Fruit fly (Drosophila melanogaster) whole organism, wandering third instar larva: ENCODE measurements around the gene cerv.

Experiments
- Abd-B ChIP-seq: fragments of >200 bp; optimal IDR thresholded peaks from 2 replicates; lab custom pipeline; 2017; ENCODE audit warnings: missing biosample characterization, missing genetic modification characterization
- CG32264 ChIP-seq: fragments of 200-800 bp; sonication (Bioruptor generic); optimal IDR thresholded peaks from 2 replicates; lab custom pipeline; 2016; ENCODE audit warnings: missing biosample characterization, missing genetic modification characterization
- CG9705 ChIP-seq: fragments of 200-800 bp; sonication (Bioruptor generic); optimal IDR thresholded peaks from 2 replicates; lab custom pipeline; 2018; ENCODE audit warnings: missing biosample characterization, mild to moderate bottlenecking, missing genetic modification characterization
- CrebA ChIP-seq: fragments of 200-800 bp; sonication (Bioruptor generic); optimal IDR thresholded peaks from 2 replicates; lab custom pipeline; 2016; ENCODE audit warnings: missing biosample characterization, mild to moderate bottlenecking, missing genetic modification characterization, borderline replicate concordance
- Dfd ChIP-seq: fragments of >200 bp; optimal IDR thresholded peaks from 2 replicates; lab custom pipeline; 2017; ENCODE audit warnings: missing biosample characterization, missing genetic modification characterization
- Dif ChIP-seq: fragments of 200-275, 200-300 bp; sonication (Bioruptor generic); optimal IDR thresholded peaks from 2 replicates; lab custom pipeline; 2018; ENCODE audit warnings: missing biosample characterization, missing genetic modification characterization; ENCODE audit not compliant: partially characterized antibody
- GATAd ChIP-seq: sonication (Bioruptor generic); optimal IDR thresholded peaks from 2 replicates; lab custom pipeline; 2016; ENCODE audit warnings: missing biosample characterization, missing genetic modification characterization
- HLH106 ChIP-seq: fragments of 200-800 bp; optimal IDR thresholded peaks from 3 replicates; lab custom pipeline; 2019; ENCODE audit warnings: missing biosample characterization, mild to moderate bottlenecking, missing genetic modification characterization, moderate library complexity
- Hnf4 ChIP-seq: fragments of 200-800 bp; sonication (Bioruptor generic); optimal IDR thresholded peaks from 2 replicates; lab custom pipeline; 2016; ENCODE audit warnings: missing biosample characterization, mild to moderate bottlenecking, missing genetic modification characterization
- Hr78 ChIP-seq: fragments of >200 bp; optimal IDR thresholded peaks from 2 replicates; lab custom pipeline; 2017; ENCODE audit warnings: missing biosample characterization, missing genetic modification characterization
- Hr83 ChIP-seq: fragments of 200-300 bp; sonication (Bioruptor generic); optimal IDR thresholded peaks from 2 replicates; lab custom pipeline; 2016; ENCODE audit warnings: missing biosample characterization, mild to moderate bottlenecking, missing genetic modification characterization, moderate library complexity; ENCODE audit not compliant: poor library complexity, severe bottlenecking
- Jra ChIP-seq: sonication (Bioruptor generic); optimal IDR thresholded peaks from 2 replicates; lab custom pipeline; 2016; ENCODE audit warnings: missing biosample characterization, missing genetic modification characterization
- Mio ChIP-seq: sonication (Bioruptor generic); optimal IDR thresholded peaks from 2 replicates; lab custom pipeline; 2016; ENCODE audit warnings: missing biosample characterization, missing genetic modification characterization
- Myc ChIP-seq: fragments of >200 bp; optimal IDR thresholded peaks from 2 replicates; lab custom pipeline; 2017
- N ChIP-seq: fragments of >200 bp; optimal IDR thresholded peaks from 2 replicates; lab custom pipeline; 2018; ENCODE audit warnings: missing biosample characterization, missing external identifiers, missing genetic modification characterization
- OdsH ChIP-seq: fragments of 200-800 bp; sonication (Bioruptor generic); optimal IDR thresholded peaks from 2 replicates; lab custom pipeline; 2016; ENCODE audit warnings: missing biosample characterization, mild to moderate bottlenecking, missing genetic modification characterization
- Rel ChIP-seq, 2 experiments: fragments of 200-800 bp; sonication (Bioruptor generic) in 1 of 2; optimal IDR thresholded peaks; 2 replicates in 1 of 2; 3 replicates in 1 of 2; lab custom pipeline; 2016 to 2019; ENCODE audit warnings: mild to moderate bottlenecking in 2 of 2, missing biosample characterization in 2 of 2, missing genetic modification characterization in 2 of 2, moderate library complexity in 1 of 2
- Sp1 ChIP-seq: fragments of 200-800 bp; sonication (Bioruptor generic); optimal IDR thresholded peaks from 3 replicates; lab custom pipeline; 2019; ENCODE audit warnings: missing biosample characterization, mild to moderate bottlenecking, missing genetic modification characterization, moderate library complexity
- Vsx2 ChIP-seq: fragments of 200-300, 225-300 bp; sonication (Bioruptor generic); optimal IDR thresholded peaks from 2 replicates; lab custom pipeline; 2018; ENCODE audit warnings: missing biosample characterization, missing genetic modification characterization; ENCODE audit not compliant: partially characterized antibody
- br ChIP-seq: fragments of 200-800 bp; sonication (Bioruptor generic); optimal IDR thresholded peaks from 2 replicates; lab custom pipeline; 2016; ENCODE audit warnings: missing biosample characterization, missing genetic modification characterization
- brk ChIP-seq: fragments of 200-800 bp; sonication (Bioruptor generic); optimal IDR thresholded peaks from 2 replicates; lab custom pipeline; 2016; ENCODE audit warnings: missing biosample characterization, mild to moderate bottlenecking, missing genetic modification characterization
- dl ChIP-seq, 2 experiments: fragments of 175-275, 200-275 bp in 1 of 2; fragments of 200-275 bp in 1 of 2; sonication (Bioruptor generic); optimal IDR thresholded peaks; lab custom pipeline; 2018; ENCODE audit warnings: mild to moderate bottlenecking in 2 of 2, missing biosample characterization in 2 of 2, missing genetic modification characterization in 2 of 2, moderate library complexity in 2 of 2; ENCODE audit not compliant: partially characterized antibody in 2 of 2, insufficient read depth in 1 of 2
- dmrt93B ChIP-seq: fragments of 200-800 bp; sonication (Bioruptor generic); optimal IDR thresholded peaks from 2 replicates; lab custom pipeline; 2018; ENCODE audit warnings: missing biosample characterization, mild to moderate bottlenecking, missing genetic modification characterization
- dsf ChIP-seq: sonication (Bioruptor generic); optimal IDR thresholded peaks from 2 replicates; lab custom pipeline; 2016; ENCODE audit warnings: missing biosample characterization, missing genetic modification characterization, borderline replicate concordance
- ey ChIP-seq: fragments of 200-800 bp; sonication (Bioruptor generic); optimal IDR thresholded peaks from 2 replicates; lab custom pipeline; 2016; ENCODE audit warnings: missing biosample characterization, missing genetic modification characterization
- foxo ChIP-seq, 2 experiments: fragments of 200-800 bp; sonication (Bioruptor generic); optimal IDR thresholded peaks; 2 replicates in 1 of 2; 3 replicates in 1 of 2; lab custom pipeline; 2016 to 2017; ENCODE audit warnings: missing biosample characterization in 2 of 2, missing genetic modification characterization in 2 of 2
- fru ChIP-seq: fragments of 200-800 bp; sonication (Bioruptor generic); optimal IDR thresholded peaks from 3 replicates; lab custom pipeline; 2016; ENCODE audit warnings: missing biosample characterization, mild to moderate bottlenecking, missing genetic modification characterization
- h ChIP-seq: fragments of 200-800 bp; sonication (Bioruptor generic); optimal IDR thresholded peaks from 3 replicates; lab custom pipeline; 2016; ENCODE audit warnings: missing biosample characterization, mild to moderate bottlenecking, missing genetic modification characterization
- jim ChIP-seq: fragments of 175-275, 200-325 bp; sonication (Bioruptor generic); optimal IDR thresholded peaks from 2 replicates; lab custom pipeline; 2016; ENCODE audit warnings: missing biosample characterization, mild to moderate bottlenecking, missing genetic modification characterization
- lola ChIP-seq: fragments of >200 bp; optimal IDR thresholded peaks from 2 replicates; lab custom pipeline; 2017; ENCODE audit warnings: missing biosample characterization, missing genetic modification characterization
- pan ChIP-seq: fragments of >200 bp; optimal IDR thresholded peaks from 2 replicates; lab custom pipeline; 2017
- psq ChIP-seq: fragments of 200-800 bp; sonication (Bioruptor generic); optimal IDR thresholded peaks from 3 replicates; lab custom pipeline; 2017; ENCODE audit warnings: missing biosample characterization, mild to moderate bottlenecking, missing genetic modification characterization, moderate library complexity
- rgr ChIP-seq: fragments of 200-800 bp; sonication (Bioruptor generic); optimal IDR thresholded peaks from 3 replicates; lab custom pipeline; 2016; ENCODE audit warnings: missing biosample characterization, mild to moderate bottlenecking, missing genetic modification characterization
- sage ChIP-seq: fragments of 200-800 bp; sonication (Bioruptor generic); optimal IDR thresholded peaks from 2 replicates; lab custom pipeline; 2016; ENCODE audit warnings: missing biosample characterization, mild to moderate bottlenecking, missing genetic modification characterization
- sv ChIP-seq: fragments of 200-800 bp; sonication (Bioruptor generic); optimal IDR thresholded peaks from 3 replicates; lab custom pipeline; 2016; ENCODE audit warnings: missing biosample characterization, missing genetic modification characterization
- tai ChIP-seq: sonication (Bioruptor generic); optimal IDR thresholded peaks from 2 replicates; lab custom pipeline; 2016; ENCODE audit warnings: missing biosample characterization, missing genetic modification characterization
- usp ChIP-seq: fragments of >200 bp; optimal IDR thresholded peaks from 2 replicates; lab custom pipeline; 2017; ENCODE audit warnings: missing biosample characterization, missing genetic modification characterization
- woc ChIP-seq: sonication (Bioruptor generic); optimal IDR thresholded peaks from 2 replicates; lab custom pipeline; 2016; ENCODE audit warnings: missing biosample characterization, mild to moderate bottlenecking, missing genetic modification characterization

The cerv gene

DNA sequence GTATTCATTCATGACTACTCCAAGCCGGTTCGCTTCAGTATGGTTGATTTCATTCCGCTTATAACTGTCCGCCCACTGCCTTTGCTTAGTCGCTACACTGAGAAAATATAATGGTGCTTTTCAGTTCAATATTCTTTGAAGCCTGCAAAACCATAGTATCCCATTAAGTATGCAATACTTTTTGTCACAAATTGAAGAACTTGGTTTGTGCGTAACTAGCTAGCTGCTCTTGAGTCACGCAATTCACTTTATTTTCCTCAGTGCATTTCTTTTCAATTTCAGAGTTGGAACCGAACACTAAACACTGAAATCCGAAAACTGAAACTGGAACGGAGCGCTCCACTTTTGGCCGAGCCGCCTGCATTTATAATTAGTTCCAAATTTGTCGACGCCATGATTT is 21.7 kb upstream of the cerv start:
- TF ChIP-seq CrebA (GFP tag; lab: Kevin White, UChicago): no peak
- TF ChIP-seq CG32264 (GFP tag; lab: Kevin White, UChicago): no peak
- TF ChIP-seq Vsx2 (GFP tag; lab: Kevin White, UChicago): no peak
- TF ChIP-seq OdsH (GFP tag; lab: Kevin White, UChicago): no peak
- peak; percentile 7 for TF ChIP-seq ey
- TF ChIP-seq HLH106 (tag; lab: Kevin White, UChicago): peak; percentile 36
- TF ChIP-seq Mio: no peak
- peak; percentile 4 for TF ChIP-seq fru (GFP tag; lab: Kevin White, UChicago)
- TF ChIP-seq tai (GFP tag; lab: Kevin White, UChicago): no peak
- no peak for TF ChIP-seq Hr78
- peak in 1 of 2 experiments; percentile 22 for TF ChIP-seq foxo (GFP tag; optimal IDR thresholded peaks at IDR 0.05; lab: Kevin White, UChicago)
- no peak for TF ChIP-seq woc (GFP tag; lab: Kevin White, UChicago)
- TF ChIP-seq rgr (GFP tag; lab: Kevin White, UChicago): no peak
- no peak for TF ChIP-seq Hnf4 (GFP tag; lab: Kevin White, UChicago)
- TF ChIP-seq psq (GFP tag; lab: Kevin White, UChicago): no peak
- no peak for TF ChIP-seq GATAd (GFP tag; lab: Kevin White, UChicago)
- TF ChIP-seq usp (GFP tag; lab: Kevin White, UChicago): no peak
- TF ChIP-seq dl (GFP tag; optimal IDR thresholded peaks at IDR 0.05; lab: Kevin White, UChicago; ENCODE audit: insufficient read depth in 1 of 2, partially characterized antibody in 2 of 2): no peak
- TF ChIP-seq pan: no peak
- TF ChIP-seq CG9705 (GFP tag; lab: Kevin White, UChicago): no peak
- TF ChIP-seq Hr83 (GFP tag; lab: Kevin White, UChicago): no peak
- no peak for TF ChIP-seq dsf (GFP tag; lab: Kevin White, UChicago)
- no peak for TF ChIP-seq Dif (GFP tag; lab: Kevin White, UChicago)
- TF ChIP-seq dmrt93B (GFP tag; lab: Kevin White, UChicago): no peak
- TF ChIP-seq Rel (GFP tag; optimal IDR thresholded peaks at IDR 0.05; lab: Kevin White, UChicago): no peak
- TF ChIP-seq Rel (tag; optimal IDR thresholded peaks at IDR 0.05; lab: Kevin White, UChicago): no peak
- no peak for TF ChIP-seq N (GFP tag; lab: Kevin White, UChicago)
- no peak for TF ChIP-seq sv (GFP tag; lab: Kevin White, UChicago)
- TF ChIP-seq h (GFP tag; lab: Kevin White, UChicago): peak; percentile 24
- no peak for TF ChIP-seq Dfd
- TF ChIP-seq Myc (lab: Kevin White, UChicago): no peak
- TF ChIP-seq sage (GFP tag; lab: Kevin White, UChicago): no peak
- no peak for TF ChIP-seq lola (GFP tag; lab: Kevin White, UChicago)
- no peak for TF ChIP-seq Sp1 (GFP tag; lab: Kevin White, UChicago)
- TF ChIP-seq jim (GFP tag; lab: Kevin White, UChicago): no peak
- no peak for TF ChIP-seq brk (GFP tag; lab: Kevin White, UChicago)
- TF ChIP-seq Abd-B (GFP tag; lab: Kevin White, UChicago): no peak
- TF ChIP-seq br: no peak
- no peak for TF ChIP-seq Jra (GFP tag; lab: Kevin White, UChicago)
- TF ChIP-seq, all 38 proteins: peak for 5

DNA sequence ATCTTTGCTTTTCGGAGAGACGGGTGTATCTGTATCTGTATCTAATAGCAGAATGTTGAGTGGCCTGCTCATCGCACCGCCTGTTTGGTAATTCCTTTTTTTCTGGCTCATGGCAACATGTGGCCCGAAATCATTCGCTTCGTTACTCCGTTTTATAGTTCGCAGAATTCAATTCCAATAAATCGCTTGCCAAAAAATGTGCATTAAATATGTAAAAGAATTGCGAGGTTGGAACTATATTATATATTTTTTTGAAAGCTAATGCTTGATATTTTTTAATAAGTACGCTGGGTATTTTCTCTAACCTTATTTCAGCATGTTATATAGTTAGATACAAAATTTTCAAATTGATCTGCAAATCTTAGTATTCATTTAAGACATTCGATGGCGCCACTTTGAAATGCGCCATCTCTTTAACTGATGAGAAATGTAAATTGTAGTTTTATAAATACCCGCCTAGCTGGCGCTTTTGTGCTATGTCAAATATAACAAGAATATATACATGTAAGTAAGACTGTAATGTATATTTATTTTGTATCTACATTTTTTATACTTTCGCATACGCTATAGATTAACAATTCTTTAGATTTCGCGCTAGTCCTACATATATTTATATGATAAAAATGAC is 16.4 kb upstream of the cerv start:
- TF ChIP-seq Hnf4 (GFP tag; lab: Kevin White, UChicago): peak; percentile 32
- TF ChIP-seq h (GFP tag; lab: Kevin White, UChicago): peak; percentile 13
- no peak for TF ChIP-seq tai (GFP tag; lab: Kevin White, UChicago)
- TF ChIP-seq fru (GFP tag; lab: Kevin White, UChicago): no peak
- peak in 1 of 2 experiments; percentile 20 for TF ChIP-seq foxo (GFP tag; optimal IDR thresholded peaks at IDR 0.05; lab: Kevin White, UChicago)
- no peak for TF ChIP-seq N (GFP tag; lab: Kevin White, UChicago)
- TF ChIP-seq Hr78: no peak
- TF ChIP-seq usp (GFP tag; lab: Kevin White, UChicago): no peak
- no peak for TF ChIP-seq CG32264 (GFP tag; lab: Kevin White, UChicago)
- TF ChIP-seq OdsH (GFP tag; lab: Kevin White, UChicago): no peak
- TF ChIP-seq sage (GFP tag; lab: Kevin White, UChicago): no peak
- peak; percentile 28 for TF ChIP-seq brk (GFP tag; lab: Kevin White, UChicago)
- no peak for TF ChIP-seq ey
- TF ChIP-seq jim (GFP tag; lab: Kevin White, UChicago): no peak
- no peak for TF ChIP-seq Rel (GFP tag; optimal IDR thresholded peaks at IDR 0.05; lab: Kevin White, UChicago)
- TF ChIP-seq Rel (tag; optimal IDR thresholded peaks at IDR 0.05; lab: Kevin White, UChicago): no peak
- no peak for TF ChIP-seq Vsx2 (GFP tag; lab: Kevin White, UChicago)
- TF ChIP-seq pan: no peak
- peak; percentile 27 for TF ChIP-seq HLH106 (tag; lab: Kevin White, UChicago)
- no peak for TF ChIP-seq dsf (GFP tag; lab: Kevin White, UChicago)
- TF ChIP-seq rgr (GFP tag; lab: Kevin White, UChicago): peak; percentile 19
- no peak for TF ChIP-seq dmrt93B (GFP tag; lab: Kevin White, UChicago)
- no peak for TF ChIP-seq Abd-B (GFP tag; lab: Kevin White, UChicago)
- TF ChIP-seq Myc (lab: Kevin White, UChicago): peak; percentile 68
- no peak for TF ChIP-seq CrebA (GFP tag; lab: Kevin White, UChicago)
- TF ChIP-seq Mio: no peak
- TF ChIP-seq Sp1 (GFP tag; lab: Kevin White, UChicago): no peak
- TF ChIP-seq Dif (GFP tag; lab: Kevin White, UChicago): no peak
- TF ChIP-seq lola (GFP tag; lab: Kevin White, UChicago): no peak
